Worm (Caenorhabditis elegans): Measurements from ENCODE around the gene C28H8.7.

ce11 chrIII:5863774-5864173, 23.0 kb downstream of the C28H8.7 start, which contains the start of gene dnpp-1:
- TF ChIP-seq W03F9.2 (tag; optimal IDR thresholded peaks at IDR 0.05) (peak; percentile 16), him-1 (tag; optimal IDR thresholded peaks at IDR 0.05) (no peak)

Data from whole organism, L4/young adult.